Fruit fly (Drosophila melanogaster): Measurements from ENCODE around the gene CG43954.

Gene CG43954

dm6 chr3L:16713446-16714192 lies 2.1 kb upstream of the CG43954 start:
- TF ChIP-seq CG11294 (GFP tag; IDR thresholded peaks at IDR 0.05) (no peak), dac (GFP tag; optimal IDR thresholded peaks at IDR 0.05) (no peak), Lpt (GFP tag; optimal IDR thresholded peaks at IDR 0.05) (no peak), cyc (GFP tag; optimal IDR thresholded peaks at IDR 0.05) (no peak), CG6276 (GFP tag; optimal IDR thresholded peaks at IDR 0.05) (no peak), lz (GFP tag; optimal IDR thresholded peaks at IDR 0.05) (no peak), dsx (GFP tag; optimal IDR thresholded peaks at IDR 0.05; ENCODE audit: poor library complexity, severe bottlenecking) (no peak), pdm3 (GFP tag; optimal IDR thresholded peaks at IDR 0.05) (no peak), CG1621 (tag; optimal IDR thresholded peaks at IDR 0.05) (no peak), CG16779 (tag; optimal IDR thresholded peaks at IDR 0.05) (no peak), CG9139 (GFP tag; optimal IDR thresholded peaks at IDR 0.05) (no peak), fkh (GFP tag; optimal IDR thresholded peaks at IDR 0.05) (no peak)

- TF ChIP-seq CG8119 (GFP tag; IDR thresholded peaks at IDR 0.05) (no peak), Sox14 (GFP tag; optimal IDR thresholded peaks at IDR 0.05) (no peak), eg (GFP tag; IDR thresholded peaks at IDR 0.05) (no peak), CG8319 (GFP tag; optimal IDR thresholded peaks at IDR 0.05) (no peak), pdm3 (GFP tag; optimal IDR thresholded peaks at IDR 0.05) (no peak), CG8632 (GFP tag; optimal IDR thresholded peaks at IDR 0.05) (no peak), CG4318 (GFP tag; optimal IDR thresholded peaks at IDR 0.05) (no peak), CG6276 (GFP tag; optimal IDR thresholded peaks at IDR 0.05) (no peak), Hr39 (GFP tag; optimal IDR thresholded peaks at IDR 0.05) (no peak), Eip93F (GFP tag; optimal IDR thresholded peaks at IDR 0.05) (no peak), svp (GFP tag) (no peak), Sox102F (GFP tag; optimal IDR thresholded peaks at IDR 0.05) (no peak), CG15336 (GFP tag; IDR thresholded peaks at IDR 0.05) (no peak; the same call in 1 of the 2 replicates), Ets21C (GFP tag; optimal IDR thresholded peaks at IDR 0.05) (no peak), acj6 (GFP tag; optimal IDR thresholded peaks at IDR 0.05) (no peak), CG32006 (GFP tag; optimal IDR thresholded peaks at IDR 0.05) (no peak), Ets96B (tag; optimal IDR thresholded peaks at IDR 0.05) (no peak), CG1621 (tag; optimal IDR thresholded peaks at IDR 0.05) (no peak)
Measured at dm6 chr3L:16712371-16712770, 894 bp upstream of the CG43954 start.

dm6 chr3L:16710258-16711020 lies 1.0 kb downstream of the CG43954 start:
- TF ChIP-seq Eip78C (GFP tag): peak; percentile 83
- no peak for TF ChIP-seq Eip93F (GFP tag; optimal IDR thresholded peaks at IDR 0.05)
- peak; percentile 62 for TF ChIP-seq CG6808 (GFP tag; optimal IDR thresholded peaks at IDR 0.05)
- TF ChIP-seq pdm3 (GFP tag; optimal IDR thresholded peaks at IDR 0.05): peak; percentile 10
- TF ChIP-seq Gug (GFP tag; IDR thresholded peaks at IDR 0.05): peak; percentile 60; the same call in 1 of the 2 replicates
- no peak for TF ChIP-seq Ets21C (GFP tag; optimal IDR thresholded peaks at IDR 0.05)
- TF ChIP-seq Sox15 (GFP tag; optimal IDR thresholded peaks at IDR 0.05): no peak
- TF ChIP-seq topi (GFP tag; optimal IDR thresholded peaks at IDR 0.05): peak; percentile 44
- no peak for TF ChIP-seq Met (GFP tag; optimal IDR thresholded peaks at IDR 0.05)
- no peak for TF ChIP-seq CG6854 (GFP tag; optimal IDR thresholded peaks at IDR 0.05)
- peak; percentile 1 for TF ChIP-seq Blimp-1 (GFP tag; optimal IDR thresholded peaks at IDR 0.05)
- peak; percentile 45 for TF ChIP-seq acj6 (GFP tag; optimal IDR thresholded peaks at IDR 0.05)
- peak; percentile 71 for TF ChIP-seq CG10631 (GFP tag; optimal IDR thresholded peaks at IDR 0.05)
- peak; percentile 20 for TF ChIP-seq fkh (GFP tag; optimal IDR thresholded peaks at IDR 0.05)
- peak; percentile 37 for TF ChIP-seq CG8632 (GFP tag; optimal IDR thresholded peaks at IDR 0.05)
- peak; percentile 23 for TF ChIP-seq lz (GFP tag; optimal IDR thresholded peaks at IDR 0.05)
- no peak for TF ChIP-seq Sox102F (GFP tag; optimal IDR thresholded peaks at IDR 0.05)
- peak; percentile 85 for TF ChIP-seq CG8119 (GFP tag; IDR thresholded peaks at IDR 0.05)
- TF ChIP-seq dsx (GFP tag; optimal IDR thresholded peaks at IDR 0.05; ENCODE audit: poor library complexity, severe bottlenecking): peak; percentile 73
- TF ChIP-seq Hr38 (GFP tag; optimal IDR thresholded peaks at IDR 0.05): no peak
- peak; percentile 63 for TF ChIP-seq CG10669 (GFP tag; optimal IDR thresholded peaks at IDR 0.05)
- TF ChIP-seq eg (GFP tag; IDR thresholded peaks at IDR 0.05): peak; percentile 85
- TF ChIP-seq spab (GFP tag; optimal IDR thresholded peaks at IDR 0.05): peak; percentile 35
- peak; percentile 57 for TF ChIP-seq CG34406 (GFP tag; optimal IDR thresholded peaks at IDR 0.05)
- TF ChIP-seq CG3032 (tag; optimal IDR thresholded peaks at IDR 0.05): peak; percentile 74
- TF ChIP-seq ss (GFP tag; optimal IDR thresholded peaks at IDR 0.05): peak; percentile 68 to 77
- TF ChIP-seq Hr39 (GFP tag; optimal IDR thresholded peaks at IDR 0.05): no peak
- TF ChIP-seq OdsH (GFP tag; optimal IDR thresholded peaks at IDR 0.05): peak; percentile 53
- TF ChIP-seq Ets96B (tag; optimal IDR thresholded peaks at IDR 0.05): peak; percentile 53
- peak; percentile 50 for TF ChIP-seq CG7368 (GFP tag; optimal IDR thresholded peaks at IDR 0.05)

Data from whole organism, prepupa.